Worm (Caenorhabditis elegans) whole organism, L1 larva: ENCODE data around the gene cct-2.

Source experiments
- C04F5.9 ChIP-seq: sonication (generic microtip); optimal IDR thresholded peaks from 2 replicates; lab custom pipeline; 2016; ENCODE audit warnings: missing genetic modification characterization, missing compliant biosample characterization
- C34B4.2 ChIP-seq: sonication (generic microtip); optimal IDR thresholded peaks from 2 replicates; lab custom pipeline; 2017; ENCODE audit warnings: mild to moderate bottlenecking, missing genetic modification characterization, missing compliant biosample characterization
- F16B12.6 ChIP-seq: fragments of 150-350 bp; optimal IDR thresholded peaks from 2 replicates; lab custom pipeline; 2014; ENCODE audit warnings: missing biosample characterization, missing genetic modification characterization
- alr-1 ChIP-seq: fragments of 200-800 bp; sonication (Bioruptor generic); optimal IDR thresholded peaks from 2 replicates; lab custom pipeline; 2018; ENCODE audit warnings: borderline replicate concordance, mild to moderate bottlenecking, missing genetic modification characterization, missing compliant biosample characterization
- ama-1 ChIP-seq: fragments of 150-350 bp; optimal IDR thresholded peaks from 2 replicates; lab custom pipeline; 2014
- ceh-63 ChIP-seq: fragments of 200-800 bp; sonication (Bioruptor generic); optimal IDR thresholded peaks from 2 replicates; lab custom pipeline; 2018; ENCODE audit warnings: mild to moderate bottlenecking, missing genetic modification characterization, missing compliant biosample characterization
- ceh-82 ChIP-seq, 3 experiments: fragments of 150-350 bp in 1 of 3; sonication (generic microtip) in 2 of 3; optimal IDR thresholded peaks; 2 replicates each; lab custom pipeline; 2014 to 2017; ENCODE audit warnings: missing biosample characterization in 3 of 3, missing genetic modification characterization in 3 of 3
- ceh-90 ChIP-seq: sonication (generic microtip); optimal IDR thresholded peaks from 2 replicates; lab custom pipeline; 2016; ENCODE audit warnings: missing genetic modification characterization, missing compliant biosample characterization
- ces-1 ChIP-seq: fragments of 150-350 bp; optimal IDR thresholded peaks from 2 replicates; lab custom pipeline; 2014; ENCODE audit warnings: missing biosample characterization, missing genetic modification reagents, missing genetic modification characterization
- dpl-1 ChIP-seq, 3 experiments: fragments of 150-350 bp in 2 of 3; sonication (generic microtip) in 1 of 3; optimal IDR thresholded peaks; 2 replicates each; lab custom pipeline; 2014 to 2017; ENCODE audit warnings: missing biosample characterization in 3 of 3, missing genetic modification characterization in 3 of 3, missing genetic modification reagents in 3 of 3
- dsc-1 ChIP-seq: sonication (generic microtip); optimal IDR thresholded peaks from 2 replicates; lab custom pipeline; 2016; ENCODE audit warnings: mild to moderate bottlenecking, missing genetic modification characterization, missing compliant biosample characterization
- efl-1 ChIP-seq, 4 experiments: fragments of 150-350 bp; optimal IDR thresholded peaks in 3 of 4; peaks in 1 of 4; 1 replicate in 1 of 4; 2 replicates in 3 of 4; lab custom pipeline; 2014; ENCODE audit warnings: missing biosample characterization in 2 of 4, missing genetic modification characterization in 2 of 4, missing genetic modification reagents in 2 of 4
- egl-13 ChIP-seq: sonication (generic microtip); optimal IDR thresholded peaks from 2 replicates; lab custom pipeline; 2016; ENCODE audit warnings: missing genotype, missing genetic modification reagents, missing genetic modification characterization, missing compliant biosample characterization
- elt-2 ChIP-seq: sonication (generic microtip); optimal IDR thresholded peaks from 2 replicates; lab custom pipeline; 2016; ENCODE audit warnings: missing genetic modification characterization, mild to moderate bottlenecking, inconsistent platforms, missing compliant biosample characterization, missing genetic modification reagents
- elt-3 ChIP-seq, 6 experiments: fragments of 150-350 bp in 1 of 6; sonication (generic microtip); optimal IDR thresholded peaks; 2 replicates each; lab custom pipeline; 2017 to 2018; ENCODE audit warnings: missing biosample characterization in 6 of 6, missing genetic modification characterization in 6 of 6, inconsistent platforms in 1 of 6
- fkh-10 ChIP-seq: sonication (generic microtip); optimal IDR thresholded peaks from 2 replicates; lab custom pipeline; 2017; ENCODE audit warnings: missing biosample characterization, missing genetic modification reagents, missing genetic modification characterization
- hlh-4 ChIP-seq: sonication (generic microtip); optimal IDR thresholded peaks from 2 replicates; lab custom pipeline; 2016; ENCODE audit warnings: mild to moderate bottlenecking, missing genetic modification characterization, missing compliant biosample characterization
- hpl-2 ChIP-seq: fragments of 150-350 bp; optimal IDR thresholded peaks from 2 replicates; lab custom pipeline; 2014; ENCODE audit warnings: missing biosample characterization, missing genetic modification reagents, missing genetic modification characterization
- lin-14 ChIP-seq: fragments of 200-800 bp; sonication (Bioruptor generic); optimal IDR thresholded peaks from 2 replicates; lab custom pipeline; 2018; ENCODE audit warnings: mild to moderate bottlenecking, missing genetic modification characterization, moderate library complexity, missing compliant biosample characterization
- lin-15B ChIP-seq: fragments of 150-350 bp; sonication (generic microtip); optimal IDR thresholded peaks from 3 replicates; lab custom pipeline; 2014; ENCODE audit warnings: missing biosample characterization, missing genetic modification characterization
- mdl-1 ChIP-seq, 2 experiments: fragments of 150-350 bp; optimal IDR thresholded peaks; 2 replicates each; lab custom pipeline; 2014 to 2017; ENCODE audit warnings: missing biosample characterization in 2 of 2, missing genetic modification characterization in 2 of 2, inconsistent platforms in 1 of 2
- nhr-11 ChIP-seq: fragments of 150-350 bp; optimal IDR thresholded peaks from 2 replicates; lab custom pipeline; 2014; ENCODE audit warnings: missing biosample characterization, missing genetic modification characterization
- nhr-12 ChIP-seq: sonication (generic microtip); optimal IDR thresholded peaks from 2 replicates; lab custom pipeline; 2017; ENCODE audit warnings: missing biosample characterization, missing genetic modification characterization
- nhr-28 ChIP-seq: fragments of 150-350 bp; optimal IDR thresholded peaks from 2 replicates; lab custom pipeline; 2014; ENCODE audit warnings: missing biosample characterization, missing genetic modification characterization
- nhr-47 ChIP-seq: sonication (generic microtip); optimal IDR thresholded peaks from 2 replicates; lab custom pipeline; 2016; ENCODE audit warnings: mild to moderate bottlenecking, missing genetic modification characterization, moderate library complexity, missing compliant biosample characterization
- nhr-71 ChIP-seq: sonication (generic microtip); optimal IDR thresholded peaks from 2 replicates; lab custom pipeline; 2016; ENCODE audit warnings: mild to moderate bottlenecking, missing genetic modification characterization, moderate library complexity, missing compliant biosample characterization
- nhr-90 ChIP-seq: sonication (generic microtip); optimal IDR thresholded peaks from 2 replicates; lab custom pipeline; 2016; ENCODE audit warnings: mild to moderate bottlenecking, missing genetic modification characterization, missing compliant biosample characterization; ENCODE audit not compliant: poor library complexity
- pag-3 ChIP-seq: sonication (generic microtip); optimal IDR thresholded peaks from 2 replicates; lab custom pipeline; 2017; ENCODE audit warnings: missing genetic modification characterization, mild to moderate bottlenecking, missing compliant biosample characterization, antibody characterized with exemption, borderline replicate concordance; ENCODE audit not compliant: insufficient read depth
- pax-3 ChIP-seq: fragments of 200-800 bp; sonication (Bioruptor generic); optimal IDR thresholded peaks from 2 replicates; lab custom pipeline; 2018; ENCODE audit warnings: mild to moderate bottlenecking, missing genetic modification characterization, moderate library complexity, missing compliant biosample characterization
- rnt-1 ChIP-seq: sonication (generic microtip); optimal IDR thresholded peaks from 2 replicates; lab custom pipeline; 2016; ENCODE audit warnings: mild to moderate bottlenecking, missing genetic modification characterization, moderate library complexity, missing compliant biosample characterization
- snpc-4 ChIP-seq: fragments of 150-350 bp; optimal IDR thresholded peaks from 2 replicates; lab custom pipeline; 2014; ENCODE audit warnings: missing biosample characterization, missing genetic modification characterization
- snu-23 ChIP-seq: sonication (generic microtip); optimal IDR thresholded peaks from 2 replicates; lab custom pipeline; 2016; ENCODE audit warnings: missing genetic modification characterization, missing compliant biosample characterization
- sox-4 ChIP-seq: sonication (generic microtip); optimal IDR thresholded peaks from 2 replicates; lab custom pipeline; 2016; ENCODE audit warnings: missing genetic modification characterization, missing compliant biosample characterization
- sptf-1 ChIP-seq: fragments of 150-350 bp; optimal IDR thresholded peaks from 2 replicates; lab custom pipeline; 2014; ENCODE audit warnings: missing biosample characterization, missing genetic modification characterization
- swsn-7 ChIP-seq: sonication (generic microtip); optimal IDR thresholded peaks from 2 replicates; lab custom pipeline; 2016; ENCODE audit warnings: missing genetic modification characterization, missing compliant biosample characterization
- tbx-2 ChIP-seq: sonication (generic microtip); optimal IDR thresholded peaks from 2 replicates; lab custom pipeline; 2016; ENCODE audit warnings: missing genetic modification characterization, missing compliant biosample characterization
- tlp-1 ChIP-seq: fragments of 150-350 bp; optimal IDR thresholded peaks from 2 replicates; lab custom pipeline; 2014; ENCODE audit warnings: missing biosample characterization, missing genetic modification characterization
- unc-130 ChIP-seq: fragments of 150-350 bp; optimal IDR thresholded peaks from 2 replicates; lab custom pipeline; 2017; ENCODE audit warnings: missing biosample characterization, missing genetic modification characterization, inconsistent platforms
- unc-86 ChIP-seq: sonication (generic microtip); optimal IDR thresholded peaks from 2 replicates; lab custom pipeline; 2016; ENCODE audit warnings: missing genetic modification characterization, missing compliant biosample characterization
- unc-98 ChIP-seq: fragments of 200-800 bp; sonication (Bioruptor generic); IDR thresholded peaks from 2 replicates; pipeline ENCODE4 v1.3.6; 2022; ENCODE audit warnings: missing genetic modification characterization, missing compliant biosample characterization
- vab-15 ChIP-seq: sonication (generic microtip); optimal IDR thresholded peaks from 2 replicates; lab custom pipeline; 2017; ENCODE audit warnings: missing genotype, mild to moderate bottlenecking, missing genetic modification characterization, missing compliant biosample characterization
- xbp-1 ChIP-seq: sonication (generic microtip); optimal IDR thresholded peaks from 2 replicates; lab custom pipeline; 2016; ENCODE audit warnings: missing genetic modification characterization, missing compliant biosample characterization
- ztf-11 ChIP-seq, 2 experiments: sonication (generic microtip); optimal IDR thresholded peaks; 2 replicates each; lab custom pipeline; 2016 to 2017; ENCODE audit warnings: missing genetic modification characterization in 2 of 2, missing biosample characterization in 1 of 2, missing compliant biosample characterization in 1 of 2

cct-2 gene

DNA sequence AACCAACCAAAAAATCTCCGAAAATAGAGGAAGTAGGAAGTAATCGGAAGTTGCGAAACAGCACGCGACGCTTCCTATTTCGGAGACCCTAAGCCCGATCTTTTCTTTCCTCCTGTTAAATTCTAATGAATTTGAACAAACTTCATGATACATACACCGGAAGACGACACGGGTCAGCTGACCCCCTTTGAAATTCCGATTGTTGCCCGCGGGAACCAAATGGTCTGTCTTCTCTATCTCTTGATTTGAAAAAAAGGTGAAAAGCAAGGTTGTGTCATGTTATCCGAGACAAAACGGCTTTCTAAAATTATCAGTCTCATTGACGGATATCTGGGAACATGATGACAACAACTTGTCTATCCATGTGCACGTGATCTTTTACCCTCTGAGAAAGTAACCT, 31.5 kb downstream of the cct-2 start (continued):
- TF ChIP-seq efl-1 (optimal IDR thresholded peaks at IDR 0.05; lab: Kevin White, UChicago) (peak in 1 of 2 experiments; percentile 32), efl-1 (GFP tag; optimal IDR thresholded peaks at IDR 0.05 in 1 of 2; lab: Kevin White, UChicago) (no peak), xbp-1 (tag; lab: Kevin White, UChicago) (no peak), nhr-90 (tag; lab: Kevin White, UChicago) (no peak), alr-1 (tag; lab: Kevin White, UChicago) (no peak), pax-3 (tag; lab: Kevin White, UChicago) (no peak), lin-14 (GFP tag; lab: Kevin White, UChicago) (peak; percentile 77), fkh-10 (GFP tag; lab: Kevin White, UChicago) (no peak), elt-3 (tag; optimal IDR thresholded peaks at IDR 0.05; lab: Kevin White, UChicago) (no peak), ceh-90 (tag; lab: Kevin White, UChicago) (no peak), ztf-11 (tag; optimal IDR thresholded peaks at IDR 0.05; lab: Kevin White, UChicago) (no peak), vab-15 (no peak), lin-15B (no peak), egl-13 (tag; lab: Kevin White, UChicago) (no peak), ces-1 (GFP tag; lab: Kevin White, UChicago) (no peak), swsn-7 (no peak), hlh-4 (no peak), dpl-1 (GFP tag; optimal IDR thresholded peaks at IDR 0.05; lab: Kevin White, UChicago) (peak in 1 of 3 experiments; percentile 14), tlp-1 (tag; lab: Kevin White, UChicago) (no peak), unc-130 (peak; percentile 92), hpl-2 (no peak), rnt-1 (peak; percentile 74), unc-98 (0 out of 2 replicates have a peak, but pooled peaks have one; percentile 3), sox-4 (tag; lab: Kevin White, UChicago) (no peak), ceh-63 (GFP tag; lab: Kevin White, UChicago) (no peak), C04F5.9 (no peak), F16B12.6 (tag; lab: Kevin White, UChicago) (no peak), snu-23 (GFP tag; lab: Kevin White, UChicago) (peak; percentile 55), tbx-2 (tag; lab: Kevin White, UChicago) (peak; percentile 35), ama-1 (no peak), nhr-71 (tag; lab: Kevin White, UChicago) (peak; percentile 89), pag-3 (tag; lab: Kevin White, UChicago) (no peak)

DNA sequence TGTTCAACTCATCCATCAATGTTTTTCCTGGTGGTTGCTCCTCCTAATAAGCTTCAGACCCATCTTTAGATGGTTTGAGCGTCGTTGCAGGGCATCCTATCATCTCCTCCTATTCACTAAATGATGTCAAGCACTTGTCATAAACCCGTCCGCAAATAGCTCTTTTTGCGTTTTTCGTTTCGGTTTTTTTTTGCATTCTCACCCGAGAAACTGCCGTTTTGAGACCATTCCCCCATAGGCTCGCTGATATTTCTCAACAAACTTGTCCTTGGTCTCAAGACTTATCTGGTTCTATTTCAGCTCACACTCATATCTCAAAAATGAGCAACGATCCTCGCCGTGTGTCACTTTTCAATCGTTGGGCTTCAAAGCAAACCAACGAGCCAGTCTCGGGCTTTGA, 32.9 kb downstream of the cct-2 start, which contains the start of gene cal-2:
TSS of gene cal-2 (plus strand) at position 301 of the 400 bp plus-strand sequence.
- peak; percentile 1 for TF ChIP-seq dsc-1 (tag; lab: Kevin White, UChicago)
- TF ChIP-seq ceh-82 (tag; optimal IDR thresholded peaks at IDR 0.05; lab: Kevin White, UChicago) = no peak

DNA sequence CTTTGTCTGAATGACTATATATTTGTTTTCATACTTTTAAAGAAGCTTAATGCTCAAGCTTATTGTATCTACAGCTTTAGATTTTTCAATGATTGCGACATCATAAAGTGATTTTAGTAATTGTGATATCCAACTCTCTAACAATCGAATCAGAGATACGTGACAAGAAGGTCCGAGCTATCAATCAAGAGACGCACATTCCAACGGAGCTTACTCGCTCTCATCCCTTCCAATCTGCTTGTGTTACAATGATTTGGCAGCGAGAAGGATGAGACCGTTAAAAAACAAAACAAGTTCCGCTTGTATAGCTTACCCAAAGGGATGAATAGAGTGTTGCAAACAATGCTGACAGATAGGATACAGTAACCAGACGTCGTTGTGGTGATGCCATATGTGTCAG, 33.9 kb downstream of the cct-2 start:
- TF ChIP-seq ztf-11 (tag; optimal IDR thresholded peaks at IDR 0.05; lab: Kevin White, UChicago) = no peak
- TF ChIP-seq pag-3 (tag; lab: Kevin White, UChicago) = no peak
- TF ChIP-seq nhr-47 (tag; lab: Kevin White, UChicago) = no peak
- TF ChIP-seq lin-14 (GFP tag; lab: Kevin White, UChicago) = peak; percentile 42
- TF ChIP-seq snpc-4 (tag; lab: Kevin White, UChicago) = no peak
- peak; percentile 42 for TF ChIP-seq unc-130
- TF ChIP-seq nhr-71 (tag; lab: Kevin White, UChicago) = peak; percentile 15
- no peak for TF ChIP-seq nhr-11 (tag; lab: Kevin White, UChicago)
- no peak for TF ChIP-seq C34B4.2 (tag; lab: Kevin White, UChicago)
- TF ChIP-seq rnt-1 = peak; percentile 62
- TF ChIP-seq sptf-1 = no peak
- no peak for TF ChIP-seq efl-1 (optimal IDR thresholded peaks at IDR 0.05; lab: Kevin White, UChicago)
- TF ChIP-seq efl-1 (GFP tag; optimal IDR thresholded peaks at IDR 0.05 in 1 of 2; lab: Kevin White, UChicago) = peak in 1 of 2 experiments; percentile 65
- no peak for TF ChIP-seq mdl-1 (tag; optimal IDR thresholded peaks at IDR 0.05; lab: Kevin White, UChicago)
- TF ChIP-seq unc-86 = no peak
- TF ChIP-seq nhr-28 (tag; lab: Kevin White, UChicago) = no peak
- TF ChIP-seq ama-1 = peak; percentile 9
- no peak for TF ChIP-seq alr-1 (tag; lab: Kevin White, UChicago)
- TF ChIP-seq C04F5.9 = no peak
- TF ChIP-seq nhr-12 = no peak
- TF ChIP-seq elt-2 (tag; lab: Kevin White, UChicago) = no peak
